Worm (Caenorhabditis elegans): ENCODE data around the gene mig-5.

The mig-5 gene

DNA sequence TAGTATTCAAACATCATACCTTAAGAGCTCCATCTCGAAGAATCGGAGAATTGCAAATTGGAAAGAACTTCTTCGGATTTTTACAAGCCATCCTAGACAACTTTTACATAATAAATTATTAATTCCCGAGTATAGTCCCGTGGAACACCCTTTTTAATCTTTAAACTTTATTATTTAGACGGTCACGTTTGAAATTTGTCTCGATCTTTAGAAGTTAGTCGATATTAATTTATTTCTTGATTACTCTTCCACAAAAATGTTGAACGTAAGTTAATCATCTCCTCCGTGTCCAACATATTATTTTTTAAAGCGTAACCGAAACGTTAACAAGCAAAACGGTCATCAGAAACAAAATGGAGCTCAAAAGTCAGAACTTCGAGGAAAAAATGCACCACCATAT is 11.4 kb downstream of the mig-5 start, which contains the start of the genes decr-1.3 and T05C12.1:
Gene decr-1.3 (minus strand): TSS at position 101 of the 400 bp plus-strand sequence.
Gene T05C12.1 (plus strand): TSS at position 232 of the 400 bp plus-strand sequence.
- no peak for TF ChIP-seq nhr-25 (tag; optimal IDR thresholded peaks at IDR 0.05)
- TF ChIP-seq lin-39 (tag; optimal IDR thresholded peaks at IDR 0.05): no peak
- no peak for TF ChIP-seq mdl-1 (tag; optimal IDR thresholded peaks at IDR 0.05)
- TF ChIP-seq sma-3 (GFP tag; optimal IDR thresholded peaks at IDR 0.05): no peak
- TF ChIP-seq dmd-4 (tag; optimal IDR thresholded peaks at IDR 0.05): no peak
- TF ChIP-seq ceh-82 (tag; optimal IDR thresholded peaks at IDR 0.05): no peak
- no peak for TF ChIP-seq lin-13 (GFP tag; optimal IDR thresholded peaks at IDR 0.05)
- no peak for TF ChIP-seq nhr-6 (tag; optimal IDR thresholded peaks at IDR 0.05)

DNA sequence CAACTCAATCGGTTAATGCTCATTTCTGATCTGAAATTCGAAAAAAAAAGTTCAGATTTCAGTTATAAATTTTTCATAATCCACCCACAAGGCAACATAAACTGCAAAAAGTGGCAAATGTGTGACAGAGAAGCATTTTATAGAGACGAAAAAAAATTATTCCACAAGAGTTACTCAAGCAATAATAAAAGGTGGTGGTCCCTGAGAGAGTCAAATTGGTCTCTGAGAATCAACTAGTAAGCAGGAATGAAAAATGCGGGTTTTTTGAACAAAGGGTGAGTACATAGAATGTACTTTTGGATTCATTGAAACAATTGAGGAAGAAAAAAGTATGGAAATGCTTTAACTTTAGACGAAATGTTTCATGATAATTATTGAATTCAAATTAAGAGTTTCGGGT is 14.4 kb downstream of the mig-5 start, which contains the start of gene T05C12.11:
Gene T05C12.11 (minus strand): TSS at position 101 of the 400 bp plus-strand sequence.
- TF ChIP-seq nhr-11 (tag; optimal IDR thresholded peaks at IDR 0.05) (no peak), snpc-4 (tag; optimal IDR thresholded peaks at IDR 0.05) (no peak), aly-2 (tag; optimal IDR thresholded peaks at IDR 0.05) (no peak), nhr-23 (tag; optimal IDR thresholded peaks at IDR 0.05) (no peak), unc-39 (tag; optimal IDR thresholded peaks at IDR 0.05) (no peak), ztf-1 (GFP tag; conservative IDR thresholded peaks at IDR 0.05) (no peak), mdl-1 (tag; optimal IDR thresholded peaks at IDR 0.05) (no peak), ztf-11 (tag; optimal IDR thresholded peaks at IDR 0.05) (no peak), sem-4 (tag; optimal IDR thresholded peaks at IDR 0.05) (no peak), ama-1 (optimal IDR thresholded peaks at IDR 0.05) (no peak), C34F6.9 (tag; optimal IDR thresholded peaks at IDR 0.05) (no peak), nhr-77 (tag; optimal IDR thresholded peaks at IDR 0.05) (no peak), ZK546.5 (tag; optimal IDR thresholded peaks at IDR 0.05) (no peak), ztf-4 (tag; optimal IDR thresholded peaks at IDR 0.05) (no peak), F13H6.1 (tag; optimal IDR thresholded peaks at IDR 0.05) (no peak)

DNA sequence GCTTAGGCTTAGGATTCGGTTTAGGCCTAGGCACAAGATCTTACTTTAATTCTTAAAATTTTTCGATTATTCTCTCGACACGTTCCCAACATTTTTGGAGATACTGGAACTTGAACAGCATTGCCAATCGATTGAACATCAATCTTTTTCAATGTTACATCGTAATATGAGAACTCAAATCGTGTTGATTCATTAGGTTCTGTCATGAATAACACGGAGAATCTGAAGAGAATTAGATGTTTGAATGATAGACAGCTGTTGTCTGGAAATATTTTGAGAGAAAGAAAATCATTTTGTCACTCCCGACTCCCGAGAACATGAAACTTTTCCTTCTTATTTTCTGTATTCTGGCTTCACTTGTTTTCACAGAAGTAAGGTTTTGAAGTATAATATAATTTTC is 15.5 kb downstream of the mig-5 start, which contains the start of gene T05C12.15:
Gene T05C12.15 (plus strand): TSS at position 301 of the 400 bp plus-strand sequence.
- no peak for TF ChIP-seq nhr-12 (tag; optimal IDR thresholded peaks at IDR 0.05)
- no peak for TF ChIP-seq sem-4 (tag; optimal IDR thresholded peaks at IDR 0.05)
- TF ChIP-seq ZK546.5 (tag; optimal IDR thresholded peaks at IDR 0.05): no peak
- no peak for TF ChIP-seq aly-2 (tag; optimal IDR thresholded peaks at IDR 0.05)
- no peak for TF ChIP-seq lin-39 (tag; optimal IDR thresholded peaks at IDR 0.05)
- TF ChIP-seq sma-3 (GFP tag; optimal IDR thresholded peaks at IDR 0.05): no peak
- TF ChIP-seq zag-1 (tag; optimal IDR thresholded peaks at IDR 0.05): no peak
- TF ChIP-seq ceh-16 (tag; optimal IDR thresholded peaks at IDR 0.05): no peak
- no peak for TF ChIP-seq unc-39 (tag; optimal IDR thresholded peaks at IDR 0.05)
- TF ChIP-seq nhr-237 (tag; optimal IDR thresholded peaks at IDR 0.05): no peak
- no peak for TF ChIP-seq nhr-10 (tag; optimal IDR thresholded peaks at IDR 0.05)
- TF ChIP-seq ztf-4 (tag; optimal IDR thresholded peaks at IDR 0.05): no peak
- TF ChIP-seq elt-1 (tag; optimal IDR thresholded peaks at IDR 0.05): no peak
- no peak for TF ChIP-seq nhr-25 (tag; optimal IDR thresholded peaks at IDR 0.05)
- TF ChIP-seq blmp-1 (tag; optimal IDR thresholded peaks at IDR 0.05; ENCODE audit: insufficient read depth): no peak
- no peak for TF ChIP-seq nhr-23 (tag; optimal IDR thresholded peaks at IDR 0.05)
- no peak for TF ChIP-seq lsy-2 (tag; optimal IDR thresholded peaks at IDR 0.05)
- TF ChIP-seq egl-27 (tag; optimal IDR thresholded peaks at IDR 0.05): no peak
- no peak for TF ChIP-seq mab-5 (tag; optimal IDR thresholded peaks at IDR 0.05)

DNA sequence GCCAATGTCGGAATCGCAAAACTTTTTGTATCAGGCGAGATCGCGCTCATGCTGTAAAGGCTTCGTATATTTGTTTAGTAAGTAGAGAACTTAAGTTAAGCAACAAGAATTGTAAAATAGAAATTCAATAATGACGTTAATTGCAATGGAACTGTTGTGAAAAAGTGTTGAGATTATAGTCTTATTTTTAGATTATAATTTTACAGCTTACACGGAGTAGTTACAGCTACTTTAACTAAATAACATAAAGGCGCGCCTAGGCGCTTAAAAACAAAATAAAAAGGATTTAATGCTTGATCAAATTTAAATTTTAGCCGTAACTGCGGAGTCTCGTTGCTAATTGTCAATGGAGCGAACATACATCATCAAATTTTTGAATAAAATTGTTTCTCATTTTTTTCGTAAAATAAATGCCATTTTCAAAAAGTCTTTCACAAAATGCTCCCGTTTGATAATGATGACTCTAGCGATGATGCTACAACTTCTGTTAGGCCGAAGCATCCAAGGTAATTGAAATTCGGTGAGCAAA is 22.6 kb downstream of the mig-5 start, which contains the start of the genes emb-27 and rrf-3:
Gene emb-27 (minus strand): TSS at position 51 of the 529 bp plus-strand sequence.
Gene rrf-3 (plus strand): TSS at position 346 of the 529 bp plus-strand sequence.
- TF ChIP-seq lsy-2 (tag; optimal IDR thresholded peaks at IDR 0.05): peak; percentile 15 to 78
- TF ChIP-seq zag-1 (tag; optimal IDR thresholded peaks at IDR 0.05): no peak
- no peak for TF ChIP-seq sem-4 (tag; optimal IDR thresholded peaks at IDR 0.05)
- TF ChIP-seq fos-1 (tag; optimal IDR thresholded peaks at IDR 0.05): peak; percentile 22
- no peak for TF ChIP-seq nhr-10 (tag; optimal IDR thresholded peaks at IDR 0.05)
- TF ChIP-seq ceh-16 (tag; optimal IDR thresholded peaks at IDR 0.05): no peak
- no peak for TF ChIP-seq nhr-21 (tag; optimal IDR thresholded peaks at IDR 0.05)
- peak; percentile 92 for TF ChIP-seq C34F6.9 (tag; optimal IDR thresholded peaks at IDR 0.05)
- TF ChIP-seq nhr-129 (tag; optimal IDR thresholded peaks at IDR 0.05): peak; percentile 49
- TF ChIP-seq elt-1 (tag; optimal IDR thresholded peaks at IDR 0.05): no peak
- no peak for TF ChIP-seq alr-1 (tag; optimal IDR thresholded peaks at IDR 0.05)
